Worm (Caenorhabditis elegans) whole organism, mixed stage, embryonic: Measurements from ENCODE around the gene egl-38.

Source experiments
- blmp-1 ChIP-seq: fragments of 150-350 bp; optimal IDR thresholded peaks from 2 replicates; lab custom pipeline; 2014; ENCODE audit warnings: missing biosample characterization, missing genetic modification characterization
- elt-3 ChIP-seq: fragments of 150-350 bp; optimal IDR thresholded peaks from 2 replicates; lab custom pipeline; 2014; ENCODE audit warnings: missing biosample characterization, missing genetic modification characterization
- lin-13 ChIP-seq: fragments of 150-350 bp; optimal IDR thresholded peaks from 2 replicates; lab custom pipeline; 2014; ENCODE audit warnings: missing biosample characterization, missing genetic modification characterization
- mep-1 ChIP-seq: fragments of 150-350 bp; optimal IDR thresholded peaks from 2 replicates; lab custom pipeline; 2017; ENCODE audit warnings: missing biosample characterization, missing genetic modification reagents, missing genetic modification characterization, inconsistent platforms
- nhr-12 ChIP-seq: fragments of 150-350 bp; optimal IDR thresholded peaks from 2 replicates; lab custom pipeline; 2014; ENCODE audit warnings: missing biosample characterization, missing genetic modification characterization
- nhr-237 ChIP-seq: fragments of 150-350 bp; optimal IDR thresholded peaks from 2 replicates; lab custom pipeline; 2014; ENCODE audit warnings: missing biosample characterization, missing genetic modification characterization
- nhr-28 ChIP-seq: fragments of 150-350 bp; optimal IDR thresholded peaks from 2 replicates; lab custom pipeline; 2014; ENCODE audit warnings: missing biosample characterization, missing genetic modification characterization
- nhr-76 ChIP-seq: sonication (generic microtip); optimal IDR thresholded peaks from 2 replicates; lab custom pipeline; 2017; ENCODE audit warnings: missing biosample characterization, missing genetic modification characterization
- sptf-1 ChIP-seq: sonication (generic microtip); optimal IDR thresholded peaks from 2 replicates; lab custom pipeline; 2017; ENCODE audit warnings: mild to moderate bottlenecking, missing genetic modification characterization, moderate library complexity, missing compliant biosample characterization
- unc-39 ChIP-seq: fragments of 150-350 bp; optimal IDR thresholded peaks from 2 replicates; lab custom pipeline; 2014; ENCODE audit warnings: missing biosample characterization, missing genetic modification characterization
- unc-62 ChIP-seq: fragments of 150-350 bp; optimal IDR thresholded peaks from 2 replicates; lab custom pipeline; 2014; ENCODE audit warnings: missing biosample characterization, missing genetic modification reagents, missing genetic modification characterization
- ztf-11 ChIP-seq: fragments of 150-350 bp; optimal IDR thresholded peaks from 2 replicates; lab custom pipeline; 2014; ENCODE audit warnings: missing biosample characterization, missing genetic modification characterization

DNA sequence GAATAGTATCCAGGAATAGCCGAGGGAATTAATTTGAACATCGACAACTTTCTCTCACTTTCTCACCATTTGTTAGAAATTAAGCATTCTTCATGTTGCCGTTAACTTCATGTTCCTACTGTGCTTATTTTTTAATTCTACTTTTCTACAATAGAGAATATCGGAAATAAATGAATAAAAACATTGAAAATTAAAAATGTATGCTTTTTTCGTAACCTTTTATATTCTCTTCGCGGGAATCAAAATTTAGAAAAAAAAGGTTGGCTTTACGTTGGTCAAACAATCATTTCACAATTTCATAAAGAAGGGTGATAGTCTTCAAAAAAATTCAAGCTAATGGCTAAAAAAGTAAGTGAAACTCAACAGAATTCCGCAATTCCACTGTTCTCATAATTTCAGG is 34.4 kb downstream of the egl-38 start, which contains the start of gene W01B6.5:
- no peak for TF ChIP-seq nhr-237 (tag; lab: Kevin White, UChicago)
- TF ChIP-seq unc-62: no peak
- TF ChIP-seq unc-39: no peak
- no peak for TF ChIP-seq sptf-1
- no peak for TF ChIP-seq blmp-1
- TF ChIP-seq lin-13 (tag; lab: Kevin White, UChicago): no peak
- TF ChIP-seq mep-1 (tag; lab: Kevin White, UChicago): no peak
- TF ChIP-seq nhr-28: no peak
- no peak for TF ChIP-seq nhr-76
- no peak for TF ChIP-seq ztf-11 (tag; lab: Kevin White, UChicago)
- TF ChIP-seq elt-3 (tag; lab: Kevin White, UChicago): no peak
- TF ChIP-seq nhr-12 (tag; lab: Kevin White, UChicago): no peak
